Fruit fly (Drosophila melanogaster): ENCODE data around the gene CG42500.

- TF ChIP-seq CTCF (optimal IDR thresholded peaks at IDR 0.05), result no peak
- no peak for TF ChIP-seq CG8478 (optimal IDR thresholded peaks at IDR 0.05)
Measured at dm6 chr3R:14112066-14112465, 40.4 kb downstream of the CG42500 start, which contains the start of gene CG14357.
